Worm (Caenorhabditis elegans) whole organism, young adult: ENCODE results near the gene lgc-6.

Source experiments
- B0035.1 ChIP-seq: sonication (generic microtip); optimal IDR thresholded peaks from 2 replicates; lab custom pipeline; 2016; ENCODE audit warnings: missing genetic modification characterization, mild to moderate bottlenecking, missing compliant biosample characterization, missing genotype, missing genetic modification reagents
- B0261.1 ChIP-seq: sonication (generic microtip); optimal IDR thresholded peaks from 2 replicates; lab custom pipeline; 2016; ENCODE audit warnings: mild to moderate bottlenecking, missing genetic modification characterization, moderate library complexity, missing compliant biosample characterization
- F23B12.7 ChIP-seq: sonication (generic microtip); optimal IDR thresholded peaks from 2 replicates; lab custom pipeline; 2017; ENCODE audit warnings: missing genetic modification characterization, mild to moderate bottlenecking, missing compliant biosample characterization, antibody characterized with exemption, moderate library complexity; ENCODE audit not compliant: insufficient read depth
- F39B2.1 ChIP-seq: fragments of 200-800 bp; sonication (Bioruptor generic); IDR thresholded peaks from 2 replicates; pipeline ENCODE4 v1.3.6; 2022; ENCODE audit warnings: missing genetic modification reagents, missing genetic modification characterization, missing compliant biosample characterization
- F49E8.2 ChIP-seq: sonication (generic microtip); optimal IDR thresholded peaks from 3 replicates; lab custom pipeline; 2017; ENCODE audit warnings: missing genetic modification characterization, mild to moderate bottlenecking, missing compliant biosample characterization, antibody characterized with exemption, moderate library complexity; ENCODE audit not compliant: insufficient read depth
- F52B5.7 ChIP-seq: sonication (generic microtip); optimal IDR thresholded peaks from 2 replicates; lab custom pipeline; 2016; ENCODE audit warnings: mild to moderate bottlenecking, missing genetic modification characterization, missing compliant biosample characterization
- T07F8.4 ChIP-seq: sonication (generic microtip); optimal IDR thresholded peaks from 2 replicates; lab custom pipeline; 2016; ENCODE audit warnings: mild to moderate bottlenecking, missing genetic modification characterization, moderate library complexity, missing compliant biosample characterization
- T26A5.8 ChIP-seq: sonication (generic microtip); optimal IDR thresholded peaks from 2 replicates; lab custom pipeline; 2016; ENCODE audit warnings: missing genetic modification characterization, missing compliant biosample characterization
- Y56A3A.18 ChIP-seq: fragments of 200-800 bp; sonication (Bioruptor generic); IDR thresholded peaks from 2 replicates; pipeline ENCODE4 v1.3.6; 2022; ENCODE audit warnings: missing genetic modification reagents, missing genetic modification characterization, missing compliant biosample characterization
- Y95B8A.8 ChIP-seq: fragments of 200-800 bp; sonication (Bioruptor generic); IDR thresholded peaks from 2 replicates; pipeline ENCODE4 v1.3.6; 2022; ENCODE audit warnings: missing genetic modification reagents, missing genetic modification characterization, missing compliant biosample characterization
- ama-1 ChIP-seq, 3 experiments: fragments of 150-350 bp in 1 of 3; sonication (generic microtip) in 2 of 3; optimal IDR thresholded peaks; 2 replicates each; lab custom pipeline; 2014 to 2018; ENCODE audit warnings: missing biosample characterization in 2 of 3, missing genetic modification characterization in 2 of 3, missing genetic modification reagents in 2 of 3
- attf-3 ChIP-seq: fragments of 200-800 bp; sonication (Bioruptor generic); conservative IDR thresholded peaks from 2 replicates; pipeline ENCODE4 v1.3.6; 2022; ENCODE audit warnings: missing genetic modification reagents, missing genetic modification characterization, missing compliant biosample characterization
- bed-2 ChIP-seq: fragments of 200-800 bp; sonication (Bioruptor generic); IDR thresholded peaks from 2 replicates; pipeline ENCODE4 v1.3.6; 2022; ENCODE audit warnings: missing genetic modification reagents, missing genetic modification characterization, missing compliant biosample characterization
- cebp-2 ChIP-seq: fragments of 200-800 bp; sonication (Bioruptor generic); IDR thresholded peaks from 2 replicates; pipeline ENCODE4 v1.3.6; 2022; ENCODE audit warnings: missing genetic modification characterization, missing compliant biosample characterization
- ceh-40 ChIP-seq: fragments of 200-800 bp; sonication (Bioruptor generic); IDR thresholded peaks from 2 replicates; pipeline ENCODE4 v1.3.6; 2022; ENCODE audit warnings: missing genetic modification characterization, missing compliant biosample characterization
- dpff-1 ChIP-seq: sonication (generic microtip); optimal IDR thresholded peaks from 2 replicates; lab custom pipeline; 2017; ENCODE audit warnings: mild to moderate bottlenecking, missing genetic modification characterization, missing compliant biosample characterization
- efl-1 ChIP-seq: fragments of 150-350 bp; optimal IDR thresholded peaks from 2 replicates; lab custom pipeline; 2014; ENCODE audit warnings: missing biosample characterization, missing genetic modification reagents, missing genetic modification characterization
- ekl-4 ChIP-seq: fragments of 200-800 bp; sonication (Bioruptor generic); IDR thresholded peaks from 2 replicates; pipeline ENCODE4 v1.3.6; 2022; ENCODE audit warnings: missing genetic modification reagents, missing genetic modification characterization, missing compliant biosample characterization
- him-1 ChIP-seq: sonication (generic microtip); optimal IDR thresholded peaks from 2 replicates; lab custom pipeline; 2016; ENCODE audit warnings: missing genotype, missing genetic modification reagents, missing genetic modification characterization, missing compliant biosample characterization
- hrde-1 ChIP-seq: sonication (generic microtip); optimal IDR thresholded peaks from 2 replicates; lab custom pipeline; 2016; ENCODE audit warnings: missing genetic modification characterization, mild to moderate bottlenecking, missing compliant biosample characterization, moderate library complexity, missing genotype, missing genetic modification reagents, borderline replicate concordance
- let-526 ChIP-seq: fragments of 200-800 bp; sonication (Bioruptor generic); IDR thresholded peaks from 2 replicates; pipeline ENCODE4 v1.3.6; 2022; ENCODE audit warnings: missing genetic modification reagents, missing genetic modification characterization, missing compliant biosample characterization
- lin-54 ChIP-seq: fragments of 200-800 bp; sonication (Bioruptor generic); optimal IDR thresholded peaks from 2 replicates; lab custom pipeline; 2018; ENCODE audit warnings: mild to moderate bottlenecking, missing genetic modification characterization, missing compliant biosample characterization
- lsl-1 ChIP-seq: fragments of 200-800 bp; sonication (Bioruptor generic); optimal IDR thresholded peaks from 2 replicates; lab custom pipeline; 2018; ENCODE audit warnings: mild to moderate bottlenecking, missing genetic modification characterization, moderate library complexity, missing compliant biosample characterization
- madf-3 ChIP-seq: fragments of 200-800 bp; sonication (Bioruptor generic); IDR thresholded peaks from 2 replicates; pipeline ENCODE4 v1.3.6; 2022; ENCODE audit warnings: missing genetic modification reagents, missing genetic modification characterization, missing compliant biosample characterization
- madf-8 ChIP-seq: fragments of 200-800 bp; sonication (Bioruptor generic); conservative IDR thresholded peaks from 2 replicates; pipeline ENCODE4 v1.3.6; 2022; ENCODE audit warnings: missing genetic modification reagents, missing genetic modification characterization, missing compliant biosample characterization
- mel-28 ChIP-seq: sonication (generic microtip); optimal IDR thresholded peaks from 2 replicates; lab custom pipeline; 2016; ENCODE audit warnings: borderline replicate concordance, mild to moderate bottlenecking, missing genetic modification characterization, missing compliant biosample characterization
- mes-4 ChIP-seq: sonication (generic microtip); optimal IDR thresholded peaks from 2 replicates; lab custom pipeline; 2016; ENCODE audit warnings: missing genotype, missing genetic modification characterization, missing compliant biosample characterization
- nfyb-1 ChIP-seq: fragments of 200-800 bp; sonication (Bioruptor generic); IDR thresholded peaks from 2 replicates; pipeline ENCODE4 v1.3.6; 2022; ENCODE audit warnings: missing genetic modification reagents, missing genetic modification characterization, missing compliant biosample characterization
- nhr-27 ChIP-seq: fragments of 200-800 bp; sonication (Bioruptor generic); optimal IDR thresholded peaks from 2 replicates; lab custom pipeline; 2018; ENCODE audit warnings: mild to moderate bottlenecking, missing genetic modification characterization, moderate library complexity, missing compliant biosample characterization
- pbrm-1 ChIP-seq: fragments of 200-800 bp; sonication (Bioruptor generic); IDR thresholded peaks from 2 replicates; pipeline ENCODE4 v1.3.6; 2022; ENCODE audit warnings: missing genetic modification reagents, missing genetic modification characterization, missing compliant biosample characterization
- rcor-1 ChIP-seq: fragments of 200-800 bp; sonication (Bioruptor generic); IDR thresholded peaks from 2 replicates; pipeline ENCODE4 v1.3.6; 2022; ENCODE audit warnings: missing genetic modification reagents, missing genetic modification characterization, missing compliant biosample characterization
- repo-1 ChIP-seq: sonication (generic microtip); optimal IDR thresholded peaks from 2 replicates; lab custom pipeline; 2017; ENCODE audit warnings: mild to moderate bottlenecking, missing genetic modification characterization, missing compliant biosample characterization
- sdz-38 ChIP-seq: sonication (generic microtip); optimal IDR thresholded peaks from 2 replicates; lab custom pipeline; 2016; ENCODE audit warnings: missing genotype, missing genetic modification characterization, missing compliant biosample characterization
- snpc-1.1 ChIP-seq: sonication (generic microtip); optimal IDR thresholded peaks from 2 replicates; lab custom pipeline; 2017; ENCODE audit warnings: missing genetic modification characterization, mild to moderate bottlenecking, missing compliant biosample characterization, antibody characterized with exemption, moderate library complexity, missing genotype, missing genetic modification reagents; ENCODE audit not compliant: insufficient read depth
- snpc-3.4 ChIP-seq: sonication (generic microtip); optimal IDR thresholded peaks from 2 replicates; lab custom pipeline; 2017; ENCODE audit warnings: missing genetic modification characterization, mild to moderate bottlenecking, missing compliant biosample characterization, antibody characterized with exemption, moderate library complexity, missing genotype, missing genetic modification reagents
- somi-1 ChIP-seq: fragments of 200-800 bp; sonication (Bioruptor generic); optimal IDR thresholded peaks from 2 replicates; lab custom pipeline; 2018; ENCODE audit warnings: mild to moderate bottlenecking, missing genetic modification characterization, missing compliant biosample characterization
- tbp1 ChIP-seq: fragments of 200-800 bp; sonication (Bioruptor generic); optimal IDR thresholded peaks from 2 replicates; lab custom pipeline; 2018; ENCODE audit warnings: mild to moderate bottlenecking, missing genetic modification characterization, missing compliant biosample characterization
- tbx-9 ChIP-seq: sonication (generic microtip); optimal IDR thresholded peaks from 2 replicates; lab custom pipeline; 2016; ENCODE audit warnings: borderline replicate concordance, missing genetic modification characterization, inconsistent platforms, missing compliant biosample characterization
- unc-130 ChIP-seq: sonication (generic microtip); optimal IDR thresholded peaks from 2 replicates; lab custom pipeline; 2016; ENCODE audit warnings: missing genetic modification reagents, missing genetic modification characterization, missing compliant biosample characterization
- zim-3 ChIP-seq: sonication (generic microtip); optimal IDR thresholded peaks from 2 replicates; lab custom pipeline; 2017; ENCODE audit warnings: mild to moderate bottlenecking, missing genetic modification characterization, moderate library complexity, missing compliant biosample characterization
- ztf-18 ChIP-seq: sonication (generic microtip); optimal IDR thresholded peaks from 2 replicates; lab custom pipeline; 2016; ENCODE audit warnings: missing genotype, mild to moderate bottlenecking, missing genetic modification characterization, missing compliant biosample characterization

The lgc-6 gene

DNA sequence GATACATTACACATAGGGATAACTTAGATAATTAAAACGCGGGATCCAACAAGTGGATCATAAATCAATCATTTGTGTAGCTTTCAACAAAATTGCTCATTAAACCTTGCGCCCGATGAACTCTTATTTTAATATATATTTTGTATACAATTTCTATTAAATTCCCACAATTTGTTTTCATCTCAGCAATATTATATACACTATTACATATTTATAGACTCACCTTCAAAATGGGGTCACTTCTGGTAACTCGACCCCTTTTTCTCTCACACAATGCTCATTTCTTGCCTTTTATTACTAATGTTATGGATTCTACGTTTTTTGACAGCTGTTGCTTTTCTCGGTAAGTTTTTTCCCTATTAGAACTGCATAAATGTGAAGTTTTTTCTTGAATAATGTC lies at the start of gene lgc-6:
lgc-6 (plus strand) TSS at position 301 of the 400 bp plus-strand sequence.
- TF ChIP-seq ekl-4 (GFP tag; lab: Robert Waterston, UW) (no peak), lsl-1 (GFP tag; lab: Kevin White, UChicago) (no peak), F39B2.1 (GFP tag; lab: Robert Waterston, UW) (no peak), T07F8.4 (tag; lab: Kevin White, UChicago) (no peak), let-526 (GFP tag; lab: Robert Waterston, UW) (no peak), Y95B8A.8 (GFP tag; lab: Robert Waterston, UW) (no peak), F23B12.7 (tag; lab: Kevin White, UChicago) (no peak), somi-1 (GFP tag; lab: Kevin White, UChicago) (no peak), dpff-1 (tag; lab: Kevin White, UChicago) (no peak)

DNA sequence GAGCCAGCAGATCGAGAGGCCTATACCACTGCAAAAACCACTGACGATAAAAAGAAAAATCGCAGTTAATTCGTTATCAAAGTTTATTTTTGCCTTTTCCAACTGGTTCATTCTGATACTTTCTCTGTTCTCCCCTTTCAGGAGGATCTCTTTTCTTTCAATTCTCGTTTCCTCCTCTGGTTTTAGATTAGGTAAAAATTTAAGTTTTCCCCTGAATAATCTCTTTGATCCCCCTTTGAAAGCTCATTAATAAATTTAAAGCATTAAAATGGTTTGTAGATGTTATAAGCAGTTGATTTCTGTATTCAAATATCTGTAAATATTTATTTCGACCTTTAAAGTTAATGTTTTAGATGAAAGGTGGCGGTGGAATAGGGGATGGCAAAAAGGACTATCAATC lies 48.5 kb upstream of the lgc-6 start, which contains the start of gene K07H8.2:
K07H8.2 (plus strand) TSS at position 301 of the 400 bp plus-strand sequence.
- TF ChIP-seq bed-2 (no peak), F49E8.2 (tag; lab: Kevin White, UChicago) (peak; percentile 35)

DNA sequence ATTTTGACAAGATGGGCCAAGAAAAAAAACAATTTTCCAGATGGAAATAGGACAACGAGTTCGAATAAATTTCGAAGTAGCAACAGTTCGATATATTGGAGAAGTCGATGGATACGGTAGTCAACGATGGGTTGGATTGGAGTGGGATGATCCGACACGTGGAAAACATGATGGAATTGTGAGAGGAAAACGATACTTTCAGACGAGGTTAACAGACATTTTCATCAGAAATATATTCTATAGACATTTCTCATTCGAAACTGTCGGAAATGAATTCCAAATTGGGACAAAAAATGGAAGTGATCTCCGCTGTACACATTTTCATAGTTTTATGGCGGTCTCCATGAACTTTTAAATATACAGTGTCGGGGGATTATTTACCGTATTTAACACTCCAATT lies 45.1 kb upstream of the lgc-6 start, which contains the start of gene tbce-1:
tbce-1 (plus strand) TSS at position 41 of the 400 bp plus-strand sequence.
- TF ChIP-seq snpc-1.1 (tag; lab: Kevin White, UChicago) (no peak), hrde-1 (tag; lab: Kevin White, UChicago) (peak; percentile 19), let-526 (GFP tag; lab: Robert Waterston, UW) (no peak), mes-4 (tag; lab: Kevin White, UChicago) (no peak), lin-54 (GFP tag; lab: Kevin White, UChicago) (peak; percentile 3), mel-28 (tag; lab: Kevin White, UChicago) (no peak)

DNA sequence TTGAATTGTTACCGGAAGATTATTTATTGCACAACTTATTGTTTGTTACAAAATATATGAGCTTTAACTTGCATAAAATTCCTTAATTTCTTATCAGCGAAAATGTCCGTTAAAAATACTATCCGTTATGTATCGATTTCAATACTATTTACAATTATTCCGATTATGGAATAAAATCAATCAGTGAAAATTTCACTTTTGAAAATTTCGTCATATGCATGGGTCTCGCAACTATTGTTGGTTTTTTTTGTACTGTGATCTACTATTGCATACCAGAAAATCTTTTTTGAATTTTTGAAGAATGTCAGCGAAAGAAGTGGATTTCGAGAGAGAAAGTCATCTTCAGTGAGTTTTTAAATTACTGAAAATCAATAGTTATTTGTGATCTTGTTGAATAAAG lies 42.5 kb upstream of the lgc-6 start, which contains the start of gene nprl-3:
nprl-3 (plus strand) TSS at position 301 of the 400 bp plus-strand sequence.
- no peak for TF ChIP-seq ama-1 (optimal IDR thresholded peaks at IDR 0.05; lab: Kevin White, UChicago)
- TF ChIP-seq ama-1 (GFP tag; optimal IDR thresholded peaks at IDR 0.05; lab: Kevin White, UChicago), result no peak
- no peak for TF ChIP-seq repo-1
- TF ChIP-seq F52B5.7 (tag; lab: Kevin White, UChicago), result no peak
- no peak for TF ChIP-seq zim-3 (tag; lab: Kevin White, UChicago)
- no peak for TF ChIP-seq attf-3 (GFP tag; lab: Robert Waterston, UW)
- TF ChIP-seq Y56A3A.18, result no peak
- no peak for TF ChIP-seq nhr-27 (tag; lab: Kevin White, UChicago)
- no peak for TF ChIP-seq nfyb-1 (GFP tag; lab: Robert Waterston, UW)
- no peak for TF ChIP-seq rcor-1 (GFP tag; lab: Robert Waterston, UW)
- TF ChIP-seq snpc-3.4 (tag; lab: Kevin White, UChicago), result no peak
- TF ChIP-seq B0261.1 (tag; lab: Kevin White, UChicago), result no peak
- TF ChIP-seq tbp1 (GFP tag; lab: Kevin White, UChicago), result no peak
- TF ChIP-seq sdz-38 (tag; lab: Kevin White, UChicago), result no peak
- TF ChIP-seq efl-1 (GFP tag; lab: Kevin White, UChicago), result no peak
- TF ChIP-seq, all 124 proteins: peak for 0

DNA sequence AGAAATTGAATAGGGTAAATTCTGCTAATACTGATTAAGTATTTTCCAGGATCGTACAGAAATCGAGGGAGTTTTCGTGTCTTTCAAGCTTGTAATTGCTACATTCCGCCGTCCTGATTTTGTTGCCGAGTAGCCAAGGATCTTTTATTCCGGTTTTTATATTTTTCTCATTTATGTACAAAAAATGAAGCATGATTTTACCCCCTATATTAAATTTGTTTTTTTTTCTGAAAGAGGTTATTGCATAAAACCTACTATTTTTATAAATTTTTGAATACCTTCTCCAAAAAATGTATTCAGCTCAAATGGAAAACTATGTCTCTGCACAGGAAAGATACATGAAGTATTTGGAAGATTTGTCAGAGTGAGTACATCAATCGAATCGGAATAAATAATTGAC lies 40.1 kb upstream of the lgc-6 start, which contains the start of gene F35H10.6:
F35H10.6 (plus strand) TSS at position 301 of the 400 bp plus-strand sequence.
- no peak for TF ChIP-seq ceh-40 (GFP tag; lab: Robert Waterston, UW)
- no peak for TF ChIP-seq unc-130 (GFP tag; lab: Kevin White, UChicago)
- no peak for TF ChIP-seq F39B2.1 (GFP tag; lab: Robert Waterston, UW)
- no peak for TF ChIP-seq cebp-2 (GFP tag; lab: Robert Waterston, UW)
- no peak for TF ChIP-seq madf-8 (GFP tag; lab: Robert Waterston, UW)
- TF ChIP-seq ztf-18 (tag; lab: Kevin White, UChicago), result no peak
- no peak for TF ChIP-seq madf-3 (GFP tag; lab: Robert Waterston, UW)
- TF ChIP-seq T07F8.4 (tag; lab: Kevin White, UChicago), result no peak
- no peak for TF ChIP-seq somi-1 (GFP tag; lab: Kevin White, UChicago)
- no peak for TF ChIP-seq pbrm-1 (GFP tag; lab: Robert Waterston, UW)
- TF ChIP-seq B0035.1 (tag; lab: Kevin White, UChicago), result no peak
- no peak for TF ChIP-seq mel-28 (tag; lab: Kevin White, UChicago)
- TF ChIP-seq T26A5.8 (tag; lab: Kevin White, UChicago), result no peak
- no peak for TF ChIP-seq him-1 (tag; lab: Kevin White, UChicago)
- TF ChIP-seq tbx-9, result no peak
- no peak for TF ChIP-seq rcor-1 (GFP tag; lab: Robert Waterston, UW)
